Worm (Caenorhabditis elegans): ENCODE results near the gene mgl-3.
A peak's percentile ranks its signal among the peaks of the same experiment; 100 is the strongest.

- no peak for TF ChIP-seq nhr-12 (tag; optimal IDR thresholded peaks at IDR 0.05)
- TF ChIP-seq lin-32 (GFP tag; optimal IDR thresholded peaks at IDR 0.05): no peak
- no peak for TF ChIP-seq unc-120 (tag; optimal IDR thresholded peaks at IDR 0.05; ENCODE audit: poor library complexity, severe bottlenecking)
- no peak for TF ChIP-seq nhr-28 (tag; optimal IDR thresholded peaks at IDR 0.05)
- TF ChIP-seq elt-1 (tag; optimal IDR thresholded peaks at IDR 0.05; ENCODE audit: borderline replicate concordance, insufficient read depth): no peak
- TF ChIP-seq lin-13 (tag; optimal IDR thresholded peaks at IDR 0.05): peak; percentile 88
These were observed 44.1 kb upstream of the mgl-3 start, which contains the start of the genes perm-3 and swsn-6 for ce11 chrIV:5394687-5395086.
